In the genomic region with DNA sequence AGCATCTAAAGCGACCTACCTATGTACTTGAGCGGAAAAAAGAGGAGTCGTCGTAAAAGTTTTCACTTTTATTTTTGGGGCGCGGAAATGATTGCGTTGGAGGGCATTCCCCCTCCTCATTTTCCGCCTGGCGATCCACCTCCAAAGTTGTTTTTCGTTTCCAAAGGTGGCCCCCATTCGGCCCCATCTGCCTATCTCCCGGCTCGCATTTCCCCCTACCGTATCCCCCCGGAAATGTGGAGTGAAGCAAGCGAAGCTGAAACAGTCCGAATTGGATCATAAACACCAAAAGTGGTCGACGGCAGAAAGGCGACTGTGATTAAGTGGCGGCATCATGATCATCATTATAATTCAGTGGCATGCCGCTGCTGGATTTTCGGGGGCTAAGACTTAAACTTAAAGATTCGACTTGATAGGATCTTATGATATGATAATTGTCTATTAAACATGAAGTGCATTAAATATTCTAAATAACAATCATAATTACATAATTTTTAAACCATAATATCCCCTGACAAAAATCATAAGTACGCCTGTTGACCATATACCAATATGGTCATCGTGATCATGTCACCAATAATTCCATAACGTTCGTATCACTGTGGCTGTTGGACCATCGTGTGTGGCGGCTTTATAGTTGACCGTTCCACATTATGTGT, we compare ENCODE assay signal across 2 fruit fly cellular contexts.
A peak's percentile ranks its signal among the peaks of the same experiment; 100 is the strongest.
TF ChIP-seq lines count a peak whose summit lies in the region.

No protein-coding gene starts in this region.

TF ChIP-seq in whole organism, embryonic, 481 proteins besides CTCF, POLR2A, EP300 and RAD21 (continued from another document and continues in another):
- TF ChIP-seq otp (GFP tag; IDR thresholded peaks at IDR 0.05; lab: Robert Waterston, UW) (0 out of 3 replicates have a peak, but pooled peaks have one; percentile 40), luna (GFP tag; optimal IDR thresholded peaks at IDR 0.05; lab: Kevin White, UChicago) (no peak), CG16813 (GFP tag; IDR thresholded peaks at IDR 0.05; lab: Robert Waterston, UW; ENCODE audit: partially characterized antibody) (no peak), CG4617 (GFP tag; optimal IDR thresholded peaks at IDR 0.05; lab: Kevin White, UChicago; ENCODE audit: borderline replicate concordance) (no peak), chn (GFP tag; optimal IDR thresholded peaks at IDR 0.05; lab: Kevin White, UChicago) (no peak), HLHmδ (GFP tag; optimal IDR thresholded peaks at IDR 0.05; lab: Kevin White, UChicago) (no peak), nmo (GFP tag; optimal IDR thresholded peaks at IDR 0.05; lab: Kevin White, UChicago) (peak; percentile 81), BEAF-32 (GFP tag; optimal IDR thresholded peaks at IDR 0.05; lab: Kevin White, UChicago) (no peak), CG17328 (GFP tag; IDR thresholded peaks at IDR 0.05; lab: Robert Waterston, UW) (peak; percentile 69), CG13775 (GFP tag; optimal IDR thresholded peaks at IDR 0.05; lab: Kevin White, UChicago) (peak; percentile 35), gsb (GFP tag; IDR thresholded peaks at IDR 0.05; lab: Robert Waterston, UW) (0 out of 2 replicates have a peak, but pooled peaks have one; percentile 19), CG2199 (GFP tag; IDR thresholded peaks at IDR 0.05; lab: Robert Waterston, UW) (peak; percentile 48; the same call in 1 of the 3 replicates), phol (tag; optimal IDR thresholded peaks at IDR 0.05; lab: Kevin White, UChicago) (peak; percentile 79), CG6854 (GFP tag; optimal IDR thresholded peaks at IDR 0.05; lab: Kevin White, UChicago) (peak; percentile 61), CG15601 (tag; optimal IDR thresholded peaks at IDR 0.05; lab: Kevin White, UChicago) (peak; percentile 43), CG11085 (GFP tag; IDR thresholded peaks at IDR 0.05; lab: Robert Waterston, UW) (0 out of 2 replicates have a peak, but pooled peaks have one; percentile 37), CG32532 (GFP tag; IDR thresholded peaks at IDR 0.05; lab: Robert Waterston, UW) (peak; percentile 77), MBD-R2 (GFP tag; IDR thresholded peaks at IDR 0.05; lab: Robert Waterston, UW) (peak; percentile 41; the same call in 1 of the 2 replicates), fru (optimal IDR thresholded peaks at IDR 0.05; lab: Kevin White, UChicago) (no peak), CG10274 (GFP tag; optimal IDR thresholded peaks at IDR 0.05; lab: Kevin White, UChicago) (peak; percentile 11), CG3995 (GFP tag; optimal IDR thresholded peaks at IDR 0.05; lab: Kevin White, UChicago) (peak; percentile 16), schlank (tag; optimal IDR thresholded peaks at IDR 0.05; lab: Kevin White, UChicago) (peak; percentile 33), chinmo (GFP tag; IDR thresholded peaks at IDR 0.05; lab: Robert Waterston, UW; ENCODE audit: partially characterized antibody) (no peak), trh (GFP tag; optimal IDR thresholded peaks at IDR 0.05; lab: Kevin White, UChicago) (peak; percentile 13), Optix (GFP tag; IDR thresholded peaks at IDR 0.05; lab: Robert Waterston, UW) (0 out of 3 replicates have a peak, but pooled peaks have one; percentile 50), sr (GFP tag; IDR thresholded peaks at IDR 0.05; lab: Robert Waterston, UW) (no peak), CG12744 (GFP tag; optimal IDR thresholded peaks at IDR 0.05; lab: Kevin White, UChicago) (no peak), CG14965 (GFP tag; optimal IDR thresholded peaks at IDR 0.05; lab: Kevin White, UChicago; ENCODE audit: borderline replicate concordance) (no peak), Fer3 (tag; optimal IDR thresholded peaks at IDR 0.05; lab: Kevin White, UChicago) (peak; percentile 79), CG11560 (tag; IDR thresholded peaks at IDR 0.05; lab: Robert Waterston, UW) (peak; percentile 46; the same call in 1 of the 3 replicates), bcd (GFP tag; optimal IDR thresholded peaks at IDR 0.05; lab: Kevin White, UChicago) (peak; percentile 64), Sry-β (GFP tag; optimal IDR thresholded peaks at IDR 0.05; lab: Kevin White, UChicago) (no peak), C15 (GFP tag; IDR thresholded peaks at IDR 0.05; lab: Robert Waterston, UW) (peak; percentile 49; the same call in 1 of the 3 replicates), twi (tag; optimal IDR thresholded peaks at IDR 0.05; lab: Kevin White, UChicago) (no peak), CG4707 (GFP tag; optimal IDR thresholded peaks at IDR 0.05; lab: Kevin White, UChicago) (peak; percentile 18), grn (GFP tag; optimal IDR thresholded peaks at IDR 0.05; lab: Kevin White, UChicago) (no peak), sug (tag; optimal IDR thresholded peaks at IDR 0.05; lab: Kevin White, UChicago) (peak; percentile 22), oc (tag; optimal IDR thresholded peaks at IDR 0.05; lab: Kevin White, UChicago) (peak; percentile 83), dmrt11E (tag; optimal IDR thresholded peaks at IDR 0.05; lab: Kevin White, UChicago) (peak; percentile 33), CG4360 (GFP tag; IDR thresholded peaks at IDR 0.05; lab: Robert Waterston, UW) (0 out of 2 replicates have a peak, but pooled peaks have one; percentile 11), slp2 (GFP tag; optimal IDR thresholded peaks at IDR 0.05; lab: Kevin White, UChicago) (peak; percentile 34), jumu (GFP tag; optimal IDR thresholded peaks at IDR 0.05; lab: Kevin White, UChicago) (peak; percentile 21), ewg (GFP tag; optimal IDR thresholded peaks at IDR 0.05; lab: Kevin White, UChicago) (peak; percentile 46), Mad (GFP tag; optimal IDR thresholded peaks at IDR 0.05; lab: Kevin White, UChicago) (peak; percentile 56), CG11093 (GFP tag; IDR thresholded peaks at IDR 0.05; lab: Robert Waterston, UW) (0 out of 3 replicates have a peak, but pooled peaks have one; percentile 33), run (tag; optimal IDR thresholded peaks at IDR 0.05; lab: Kevin White, UChicago) (peak; percentile 40), CG15073 (GFP tag; optimal IDR thresholded peaks at IDR 0.05; lab: Kevin White, UChicago) (no peak), Oaz (GFP tag; IDR thresholded peaks at IDR 0.05; lab: Robert Waterston, UW) (peak; percentile 61), D (optimal IDR thresholded peaks at IDR 0.05; lab: Kevin White, UChicago) (no peak), D (GFP tag; optimal IDR thresholded peaks at IDR 0.05; lab: Kevin White, UChicago) (peak; percentile 61), ems (GFP tag; optimal IDR thresholded peaks at IDR 0.05; lab: Kevin White, UChicago) (peak; percentile 53), zfh1 (GFP tag; IDR thresholded peaks at IDR 0.05; lab: Robert Waterston, UW) (peak; percentile 77), Side (GFP tag; optimal IDR thresholded peaks at IDR 0.05; lab: Kevin White, UChicago) (peak; percentile 15), CG2678 (tag; optimal IDR thresholded peaks at IDR 0.05; lab: Kevin White, UChicago) (peak; percentile 88), crp (GFP tag; optimal IDR thresholded peaks at IDR 0.05; lab: Kevin White, UChicago) (no peak), esg (GFP tag; conservative IDR thresholded peaks at IDR 0.05; lab: Robert Waterston, UW) (peak; percentile 65), E2f2 (GFP tag; IDR thresholded peaks at IDR 0.05; lab: Robert Waterston, UW) (0 out of 2 replicates have a peak, but pooled peaks have one; percentile 40), Ptx1 (GFP tag; IDR thresholded peaks at IDR 0.05; lab: Robert Waterston, UW) (peak; percentile 72), pzg (GFP tag; optimal IDR thresholded peaks at IDR 0.05; lab: Kevin White, UChicago) (no peak)

TF ChIP-seq in whole organism, prepupa, 60 proteins besides CTCF, POLR2A, EP300 and RAD21 (continued from another document):
- TF ChIP-seq CG6163 (GFP tag; IDR thresholded peaks at IDR 0.05; lab: Robert Waterston, UW) (peak; percentile 52; the same call in 1 of the 3 replicates), esn (GFP tag; optimal IDR thresholded peaks at IDR 0.05; lab: Kevin White, UChicago) (peak; percentile 66), acj6 (GFP tag; optimal IDR thresholded peaks at IDR 0.05; lab: Kevin White, UChicago) (peak; percentile 57), CG32006 (GFP tag; optimal IDR thresholded peaks at IDR 0.05; lab: Kevin White, UChicago) (peak; percentile 66), CG11294 (GFP tag; IDR thresholded peaks at IDR 0.05; lab: Robert Waterston, UW) (no peak; the same call in 1 of the 2 replicates), CG8119 (GFP tag; IDR thresholded peaks at IDR 0.05; lab: Robert Waterston, UW) (peak; percentile 38; the same call in 1 of the 3 replicates), CG6808 (GFP tag; optimal IDR thresholded peaks at IDR 0.05; lab: Kevin White, UChicago) (peak; percentile 34), eg (GFP tag; IDR thresholded peaks at IDR 0.05; lab: Robert Waterston, UW) (peak; percentile 69), Eip93F (GFP tag; optimal IDR thresholded peaks at IDR 0.05; lab: Kevin White, UChicago) (peak; percentile 1), Eip75B (GFP tag; optimal IDR thresholded peaks at IDR 0.05; lab: Kevin White, UChicago) (peak; percentile 58), salr (GFP tag; optimal IDR thresholded peaks at IDR 0.05; lab: Kevin White, UChicago) (peak in 1 of 2 experiments; percentile 16), Lpt (GFP tag; optimal IDR thresholded peaks at IDR 0.05; lab: Kevin White, UChicago) (no peak), Hr39 (GFP tag; optimal IDR thresholded peaks at IDR 0.05; lab: Kevin White, UChicago) (peak; percentile 52), cyc (GFP tag; optimal IDR thresholded peaks at IDR 0.05; lab: Kevin White, UChicago) (peak; percentile 56), CG7368 (GFP tag; optimal IDR thresholded peaks at IDR 0.05; lab: Kevin White, UChicago) (peak; percentile 55), CG8632 (GFP tag; optimal IDR thresholded peaks at IDR 0.05; lab: Kevin White, UChicago) (peak; percentile 68), CG3919 (GFP tag; optimal IDR thresholded peaks at IDR 0.05; lab: Kevin White, UChicago) (peak; percentile 52), Gug (GFP tag; IDR thresholded peaks at IDR 0.05; lab: Robert Waterston, UW) (peak; percentile 43), Sox14 (GFP tag; optimal IDR thresholded peaks at IDR 0.05; lab: Kevin White, UChicago) (peak; percentile 18), CG9139 (GFP tag; optimal IDR thresholded peaks at IDR 0.05; lab: Kevin White, UChicago) (no peak), achi (GFP tag; optimal IDR thresholded peaks at IDR 0.05; lab: Kevin White, UChicago) (peak; percentile 50), Ets21C (GFP tag; optimal IDR thresholded peaks at IDR 0.05; lab: Kevin White, UChicago) (peak; percentile 10), CG15336 (GFP tag; IDR thresholded peaks at IDR 0.05; lab: Robert Waterston, UW) (peak; percentile 49; the same call in 1 of the 2 replicates), Hr4 (GFP tag; optimal IDR thresholded peaks at IDR 0.05; lab: Kevin White, UChicago) (peak; percentile 64), topi (GFP tag; optimal IDR thresholded peaks at IDR 0.05; lab: Kevin White, UChicago) (peak; percentile 62), ss (GFP tag; optimal IDR thresholded peaks at IDR 0.05; lab: Kevin White, UChicago) (peak in 1 of 2 experiments; percentile 43), CG16779 (tag; optimal IDR thresholded peaks at IDR 0.05; lab: Kevin White, UChicago) (peak; percentile 14), CG6792 (GFP tag; optimal IDR thresholded peaks at IDR 0.05; lab: Kevin White, UChicago) (peak; percentile 52), CG3032 (tag; optimal IDR thresholded peaks at IDR 0.05; lab: Kevin White, UChicago) (peak; percentile 24), CG4318 (GFP tag; optimal IDR thresholded peaks at IDR 0.05; lab: Kevin White, UChicago) (peak; percentile 20), Ets96B (tag; optimal IDR thresholded peaks at IDR 0.05; lab: Kevin White, UChicago) (peak; percentile 36), CG6276 (GFP tag; optimal IDR thresholded peaks at IDR 0.05; lab: Kevin White, UChicago) (peak; percentile 50), CG31627 (GFP tag; optimal IDR thresholded peaks at IDR 0.05; lab: Kevin White, UChicago) (peak; percentile 48), CG34406 (GFP tag; optimal IDR thresholded peaks at IDR 0.05; lab: Kevin White, UChicago) (peak; percentile 64), Sox102F (GFP tag; optimal IDR thresholded peaks at IDR 0.05; lab: Kevin White, UChicago) (peak; percentile 64), vri (GFP tag; optimal IDR thresholded peaks at IDR 0.05; lab: Kevin White, UChicago) (no peak), dsx (GFP tag; optimal IDR thresholded peaks at IDR 0.05; lab: Kevin White, UChicago; ENCODE audit: poor library complexity, severe bottlenecking) (no peak), net (GFP tag; optimal IDR thresholded peaks at IDR 0.05; lab: Kevin White, UChicago) (peak; percentile 40)
